Fruit fly (Drosophila melanogaster): ENCODE results near the gene CG4829.

CG4829 gene

DNA sequence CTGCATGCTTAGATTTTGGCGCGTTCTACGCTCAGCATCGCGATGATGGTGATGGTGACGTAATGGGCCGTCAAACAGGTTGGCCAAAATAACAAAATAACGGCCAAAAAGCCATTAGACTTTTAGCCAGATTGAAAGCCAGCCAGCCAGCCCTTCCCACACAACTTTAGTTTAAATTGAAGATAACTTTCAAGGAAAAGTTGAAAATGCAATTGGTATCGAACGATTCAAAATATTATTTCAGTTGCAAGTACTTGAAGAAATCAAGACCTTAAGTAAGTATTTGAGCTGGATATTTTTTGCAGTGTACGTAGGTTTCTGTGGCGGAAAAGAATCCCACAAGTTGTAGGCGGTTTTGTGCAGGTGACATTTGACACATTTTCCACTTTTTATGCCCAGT, 30.4 kb upstream of the CG4829 start (continued):
- TF ChIP-seq prd (optimal IDR thresholded peaks at IDR 0.05), result no peak
- TF ChIP-seq prd (GFP tag; IDR thresholded peaks at IDR 0.05), result 0 out of 3 replicates have a peak, but pooled peaks have one; percentile 16
- no peak for TF ChIP-seq CG1792 (GFP tag; optimal IDR thresholded peaks at IDR 0.05)
- peak; percentile 88 for TF ChIP-seq Med (GFP tag)
- peak; percentile 16 for TF ChIP-seq scrt (GFP tag; optimal IDR thresholded peaks at IDR 0.05)
- TF ChIP-seq CG6175 (GFP tag; IDR thresholded peaks at IDR 0.05), result no peak
- TF ChIP-seq CG14710 (tag; optimal IDR thresholded peaks at IDR 0.05), result no peak
- 0 out of 2 replicates have a peak, but pooled peaks have one; percentile 41 for TF ChIP-seq cas (GFP tag; IDR thresholded peaks at IDR 0.05)
- no peak for TF ChIP-seq bbx (GFP tag; IDR thresholded peaks at IDR 0.05; ENCODE audit: partially characterized antibody)
- peak; percentile 25 for TF ChIP-seq dmrt99B (tag; optimal IDR thresholded peaks at IDR 0.05)
- TF ChIP-seq CTCF (GFP tag; optimal IDR thresholded peaks at IDR 0.05), result no peak
- TF ChIP-seq chinmo (GFP tag; IDR thresholded peaks at IDR 0.05; ENCODE audit: partially characterized antibody), result no peak
- no peak for TF ChIP-seq CG1832 (GFP tag; optimal IDR thresholded peaks at IDR 0.05)
- TF ChIP-seq YL-1 (GFP tag; optimal IDR thresholded peaks at IDR 0.05), result no peak
- TF ChIP-seq dpn (GFP tag; optimal IDR thresholded peaks at IDR 0.05), result peak in 1 of 2 experiments; percentile 22
- no peak for TF ChIP-seq sima (GFP tag; optimal IDR thresholded peaks at IDR 0.05)
- peak; percentile 53 for TF ChIP-seq CG3281 (GFP tag; optimal IDR thresholded peaks at IDR 0.05)
- TF ChIP-seq CG2875 (GFP tag; optimal IDR thresholded peaks at IDR 0.05), result no peak
- peak; percentile 6 for TF ChIP-seq CG30403 (GFP tag; optimal IDR thresholded peaks at IDR 0.05)
- no peak for TF ChIP-seq zf30C (GFP tag; optimal IDR thresholded peaks at IDR 0.05)
- TF ChIP-seq HLH54F (GFP tag; optimal IDR thresholded peaks at IDR 0.05), result peak; percentile 23
- TF ChIP-seq ci (GFP tag; IDR thresholded peaks at IDR 0.05), result 0 out of 3 replicates have a peak, but pooled peaks have one; percentile 21
- TF ChIP-seq her (GFP tag; optimal IDR thresholded peaks at IDR 0.05), result peak; percentile 13
- no peak for TF ChIP-seq CG18619 (GFP tag; optimal IDR thresholded peaks at IDR 0.05)
- TF ChIP-seq CG13624 (GFP tag; optimal IDR thresholded peaks at IDR 0.05), result peak; percentile 46
- no peak for TF ChIP-seq mirr (GFP tag; optimal IDR thresholded peaks at IDR 0.05)
- TF ChIP-seq p53 (GFP tag; optimal IDR thresholded peaks at IDR 0.05), result no peak
- no peak for TF ChIP-seq dati (GFP tag; IDR thresholded peaks at IDR 0.05)
- TF ChIP-seq CG6689 (GFP tag; IDR thresholded peaks at IDR 0.05), result peak; percentile 50; the same call in 1 of the 2 replicates
- TF ChIP-seq HHEX (GFP tag; optimal IDR thresholded peaks at IDR 0.05), result peak; percentile 29
- TF ChIP-seq Spps (tag; optimal IDR thresholded peaks at IDR 0.05), result no peak
- 0 out of 2 replicates have a peak, but pooled peaks have one; percentile 33 for TF ChIP-seq Ptx1 (GFP tag; IDR thresholded peaks at IDR 0.05)
- no peak for TF ChIP-seq lbe (GFP tag; optimal IDR thresholded peaks at IDR 0.05)
- TF ChIP-seq Dll (GFP tag; IDR thresholded peaks at IDR 0.05; ENCODE audit: partially characterized antibody), result no peak
- TF ChIP-seq CG8089 (GFP tag; optimal IDR thresholded peaks at IDR 0.05), result peak; percentile 6
- no peak for TF ChIP-seq wek (GFP tag; optimal IDR thresholded peaks at IDR 0.05)
- TF ChIP-seq otp (GFP tag; IDR thresholded peaks at IDR 0.05), result 0 out of 3 replicates have a peak, but pooled peaks have one; percentile 33
- no peak for TF ChIP-seq gce (GFP tag; IDR thresholded peaks at IDR 0.05)
- 0 out of 3 replicates have a peak, but pooled peaks have one; percentile 18 for TF ChIP-seq CG17361 (GFP tag; IDR thresholded peaks at IDR 0.05)
- peak; percentile 0 for TF ChIP-seq CG1602 (GFP tag; optimal IDR thresholded peaks at IDR 0.05)
- 0 out of 3 replicates have a peak, but pooled peaks have one; percentile 47 for TF ChIP-seq Dbx (GFP tag; IDR thresholded peaks at IDR 0.05)
- TF ChIP-seq Hsf (GFP tag; optimal IDR thresholded peaks at IDR 0.05), result peak; percentile 0
- no peak for TF ChIP-seq croc (GFP tag; conservative IDR thresholded peaks at IDR 0.05)
- TF ChIP-seq ara (GFP tag; IDR thresholded peaks at IDR 0.05), result no peak
- TF ChIP-seq disco-r (GFP tag; optimal IDR thresholded peaks at IDR 0.05), result no peak
- TF ChIP-seq Ets65A (GFP tag), result peak; percentile 90
- TF ChIP-seq dysf (GFP tag; IDR thresholded peaks at IDR 0.05), result peak; percentile 61; the same call in 2 of the 3 replicates
- no peak for TF ChIP-seq Hand (GFP tag; optimal IDR thresholded peaks at IDR 0.05)
- peak; percentile 67 for TF ChIP-seq Rfx (GFP tag; IDR thresholded peaks at IDR 0.05)
- no peak for TF ChIP-seq CG14860 (GFP tag; IDR thresholded peaks at IDR 0.05; ENCODE audit: partially characterized antibody)
- TF ChIP-seq Trl (optimal IDR thresholded peaks at IDR 0.05), result no peak
- no peak for TF ChIP-seq Trl (GFP tag; optimal IDR thresholded peaks at IDR 0.05)
- no peak for TF ChIP-seq CG5953 (GFP tag; IDR thresholded peaks at IDR 0.05)

Data from whole organism, embryonic.